Fruit fly (Drosophila melanogaster) whole organism, embryonic: Measurements from ENCODE around the gene Ets97D.

Experiments
- Abd-B ChIP-seq: fragments of 200-800 bp; sonication (Bioruptor generic); optimal IDR thresholded peaks from 2 replicates; lab custom pipeline; 2018; ENCODE audit warnings: missing biosample characterization, mild to moderate bottlenecking, missing genetic modification characterization, moderate library complexity
- B-H1 ChIP-seq: fragments of 200-800 bp; sonication (Bioruptor generic); IDR thresholded peaks from 3 replicates; pipeline ENCODE4 v1.3.6; 2022; ENCODE audit warnings: missing biosample characterization, missing genetic modification characterization
- CG10147 ChIP-seq: fragments of 200-800 bp; sonication (Bioruptor generic); optimal IDR thresholded peaks from 2 replicates; lab custom pipeline; 2019; ENCODE audit warnings: missing biosample characterization, mild to moderate bottlenecking, missing genetic modification characterization, moderate library complexity
- CG11723 ChIP-seq: fragments of 200-800 bp; sonication (Bioruptor generic); optimal IDR thresholded peaks from 2 replicates; lab custom pipeline; 2017; ENCODE audit warnings: missing biosample characterization, mild to moderate bottlenecking, missing genetic modification characterization
- CG12744 ChIP-seq: fragments of 200-800 bp; sonication (Bioruptor generic); optimal IDR thresholded peaks from 2 replicates; lab custom pipeline; 2016; ENCODE audit warnings: missing biosample characterization, missing genetic modification characterization
- CG17328 ChIP-seq: fragments of 200-800 bp; sonication (Bioruptor generic); IDR thresholded peaks from 2 replicates; pipeline ENCODE4 v1.3.6; 2022; ENCODE audit warnings: missing biosample characterization, missing genetic modification characterization
- CG17612 ChIP-seq: fragments of 200-800 bp; sonication (Bioruptor generic); IDR thresholded peaks from 2 replicates; pipeline ENCODE4 v1.3.6; 2022; ENCODE audit warnings: missing biosample characterization, missing genetic modification characterization
- CG18262 ChIP-seq: fragments of 200-800 bp; optimal IDR thresholded peaks from 3 replicates; lab custom pipeline; 2019; ENCODE audit warnings: missing biosample characterization, mild to moderate bottlenecking, missing genetic modification characterization, moderate library complexity
- CG1832 ChIP-seq: fragments of 200-800 bp; sonication (Bioruptor generic); optimal IDR thresholded peaks from 2 replicates; lab custom pipeline; 2017; ENCODE audit warnings: missing biosample characterization, mild to moderate bottlenecking, missing genetic modification characterization, inconsistent platforms
- CG2116 ChIP-seq: fragments of 200-800 bp; sonication (Bioruptor generic); optimal IDR thresholded peaks from 3 replicates; lab custom pipeline; 2018; ENCODE audit warnings: missing biosample characterization, mild to moderate bottlenecking, missing genetic modification characterization
- CG2199 ChIP-seq: fragments of 200-800 bp; sonication (Bioruptor generic); IDR thresholded peaks from 3 replicates; pipeline ENCODE4 v1.3.6; 2022; ENCODE audit warnings: missing biosample characterization, missing genetic modification characterization
- CG31388 ChIP-seq: fragments of 200-800 bp; sonication (Bioruptor generic); optimal IDR thresholded peaks from 2 replicates; lab custom pipeline; 2016; ENCODE audit warnings: missing biosample characterization, missing genetic modification characterization
- CG4282 ChIP-seq: fragments of 200-800 bp; sonication (Bioruptor generic); optimal IDR thresholded peaks from 2 replicates; lab custom pipeline; 2016; ENCODE audit warnings: missing biosample characterization, missing genetic modification characterization
- CG4820 ChIP-seq: fragments of 200-800 bp; sonication (Bioruptor generic); optimal IDR thresholded peaks from 3 replicates; lab custom pipeline; 2016; ENCODE audit warnings: missing biosample characterization, missing genetic modification characterization
- CG6175 ChIP-seq: fragments of 200-800 bp; sonication (Bioruptor generic); IDR thresholded peaks from 3 replicates; pipeline ENCODE4 v1.3.6; 2022; ENCODE audit warnings: missing biosample characterization, missing genetic modification characterization
- CG6791 ChIP-seq: fragments of 200-800 bp; sonication (Bioruptor generic); IDR thresholded peaks from 3 replicates; pipeline ENCODE4 v1.3.6; 2022; ENCODE audit warnings: missing biosample characterization, missing genetic modification characterization; ENCODE audit not compliant: partially characterized antibody
- CG7745 ChIP-seq: fragments of 200-800 bp; sonication (Bioruptor generic); optimal IDR thresholded peaks from 2 replicates; lab custom pipeline; 2018; ENCODE audit warnings: missing biosample characterization, mild to moderate bottlenecking, missing genetic modification characterization, moderate library complexity
- CG8290 ChIP-seq, 3 experiments: fragments of 200-800 bp; sonication (Bioruptor generic); optimal IDR thresholded peaks; 2 replicates each; lab custom pipeline; 2016 to 2019; ENCODE audit warnings: missing biosample characterization in 3 of 3, missing genetic modification characterization in 3 of 3, mild to moderate bottlenecking in 2 of 3, moderate library complexity in 1 of 3
- Camta ChIP-seq: fragments of 200-800 bp; sonication (Bioruptor generic); optimal IDR thresholded peaks from 2 replicates; lab custom pipeline; 2016; ENCODE audit warnings: missing biosample characterization, missing genetic modification characterization
- CrebB ChIP-seq: fragments of 200-800 bp; sonication (Bioruptor generic); optimal IDR thresholded peaks from 3 replicates; lab custom pipeline; 2018; ENCODE audit warnings: missing biosample characterization, mild to moderate bottlenecking, missing genetic modification characterization
- D19B ChIP-seq: fragments of 200-800 bp; sonication (Bioruptor generic); optimal IDR thresholded peaks from 2 replicates; lab custom pipeline; 2017; ENCODE audit warnings: missing biosample characterization, mild to moderate bottlenecking, missing genetic modification characterization
- Eip74EF ChIP-seq, 2 experiments: fragments of 200-800 bp in 1 of 2; fragments of >200 bp in 1 of 2; sonication (Bioruptor generic) in 1 of 2; optimal IDR thresholded peaks; 2 replicates each; lab custom pipeline; 2017 to 2019; ENCODE audit warnings: missing biosample characterization in 2 of 2, missing genetic modification characterization in 2 of 2, mild to moderate bottlenecking in 1 of 2, moderate library complexity in 1 of 2
- Gug ChIP-seq: fragments of 200-800 bp; sonication (Bioruptor generic); IDR thresholded peaks from 4 replicates; pipeline ENCODE4 v1.3.6; 2022; ENCODE audit warnings: missing biosample characterization, missing genetic modification characterization
- Hey ChIP-seq: fragments of 200-800 bp; sonication (Bioruptor generic); optimal IDR thresholded peaks from 3 replicates; lab custom pipeline; 2018; ENCODE audit warnings: missing biosample characterization, mild to moderate bottlenecking, missing genetic modification characterization
- Lhr ChIP-seq: fragments of 200-800 bp; sonication (Bioruptor generic); optimal IDR thresholded peaks from 3 replicates; lab custom pipeline; 2017; ENCODE audit warnings: mild to moderate bottlenecking, missing biosample characterization, missing genetic modification reagents, missing genetic modification characterization
- MBD-R2 ChIP-seq: fragments of 200-800 bp; sonication (Bioruptor generic); IDR thresholded peaks from 2 replicates; pipeline ENCODE4 v1.3.6; 2022; ENCODE audit warnings: missing biosample characterization, missing genetic modification characterization
- Meics ChIP-seq: fragments of 200-800 bp; sonication (Bioruptor generic); optimal IDR thresholded peaks from 2 replicates; lab custom pipeline; 2017; ENCODE audit warnings: missing biosample characterization, mild to moderate bottlenecking, missing genetic modification characterization
- Mrtf ChIP-seq: fragments of 200-800 bp; sonication (Bioruptor generic); IDR thresholded peaks from 3 replicates; pipeline ENCODE4 v1.3.6; 2022; ENCODE audit warnings: missing biosample characterization, missing genetic modification characterization
- Pdp1 ChIP-seq, 2 experiments: fragments of 200-800 bp; sonication (Bioruptor generic); optimal IDR thresholded peaks; 3 replicates each; lab custom pipeline; 2016; ENCODE audit warnings: missing biosample characterization in 2 of 2, missing genetic modification characterization in 2 of 2, mild to moderate bottlenecking in 1 of 2, moderate library complexity in 1 of 2
- Ravus ChIP-seq: fragments of 200-800 bp; sonication (Bioruptor generic); IDR thresholded peaks from 2 replicates; pipeline ENCODE4 v1.3.6; 2022; ENCODE audit warnings: missing biosample characterization, missing genetic modification characterization
- Six4 ChIP-seq: fragments of 200-800 bp; sonication (Bioruptor generic); optimal IDR thresholded peaks from 2 replicates; lab custom pipeline; 2016; ENCODE audit warnings: missing biosample characterization, missing genetic modification characterization
- Stat92E ChIP-seq, 3 experiments: fragments of >200 bp in 2 of 3; fragments of 200-800 bp in 1 of 3; sonication (Bioruptor generic) in 1 of 3; optimal IDR thresholded peaks; 2 replicates each; lab custom pipeline; 2017 to 2019; ENCODE audit warnings: missing biosample characterization in 3 of 3, missing genetic modification characterization in 3 of 3, mild to moderate bottlenecking in 1 of 3, moderate library complexity in 1 of 3
- ab ChIP-seq: fragments of 200-800 bp; sonication (Bioruptor generic); optimal IDR thresholded peaks from 2 replicates; lab custom pipeline; 2016; ENCODE audit warnings: missing biosample characterization, missing genetic modification characterization
- btn ChIP-seq: fragments of 200-800 bp; sonication (Bioruptor generic); optimal IDR thresholded peaks from 2 replicates; lab custom pipeline; 2016; ENCODE audit warnings: missing biosample characterization, missing genetic modification characterization
- emc ChIP-seq: fragments of 200-800 bp; sonication (Bioruptor generic); optimal IDR thresholded peaks from 2 replicates; lab custom pipeline; 2016; ENCODE audit warnings: missing biosample characterization, missing genetic modification characterization
- ind ChIP-seq: fragments of 200-800 bp; sonication (Bioruptor generic); optimal IDR thresholded peaks from 3 replicates; lab custom pipeline; 2016; ENCODE audit warnings: missing biosample characterization, missing genetic modification characterization
- inv ChIP-seq: fragments of 200-800 bp; sonication (Bioruptor generic); IDR thresholded peaks from 2 replicates; pipeline ENCODE4 v1.3.6; 2022; ENCODE audit warnings: missing biosample characterization, missing genetic modification characterization; ENCODE audit not compliant: partially characterized antibody
- mld ChIP-seq: fragments of 200-800 bp; sonication (Bioruptor generic); IDR thresholded peaks from 3 replicates; pipeline ENCODE4 v1.3.6; 2022; ENCODE audit warnings: missing biosample characterization, missing genetic modification characterization; ENCODE audit not compliant: partially characterized antibody
- nom ChIP-seq: fragments of 200-800 bp; sonication (Bioruptor generic); optimal IDR thresholded peaks from 2 replicates; lab custom pipeline; 2017; ENCODE audit warnings: missing biosample characterization, missing genetic modification characterization, mild to moderate bottlenecking, moderate library complexity, missing genetic modification reagents
- psq ChIP-seq: fragments of 200-800 bp; sonication (Bioruptor generic); optimal IDR thresholded peaks from 2 replicates; lab custom pipeline; 2017; ENCODE audit warnings: missing biosample characterization, missing genetic modification characterization
- ro ChIP-seq: fragments of 200-800 bp; sonication (Bioruptor generic); IDR thresholded peaks from 2 replicates; pipeline ENCODE4 v1.3.6; 2022; ENCODE audit warnings: missing biosample characterization, missing genetic modification characterization
- run ChIP-seq: fragments of 200-800 bp; sonication (Bioruptor generic); optimal IDR thresholded peaks from 3 replicates; lab custom pipeline; 2018; ENCODE audit warnings: missing biosample characterization, mild to moderate bottlenecking, missing genetic modification characterization
- sens-2 ChIP-seq: fragments of 200-800 bp; sonication (Bioruptor generic); IDR thresholded peaks from 2 replicates; pipeline ENCODE4 v1.3.6; 2022; ENCODE audit warnings: missing biosample characterization, missing genetic modification characterization
- stc ChIP-seq: fragments of 200-800 bp; sonication (Bioruptor generic); IDR thresholded peaks from 2 replicates; pipeline ENCODE4 v1.3.6; 2022; ENCODE audit warnings: missing biosample characterization, missing genetic modification characterization
- sug ChIP-seq: fragments of 200-800 bp; optimal IDR thresholded peaks from 2 replicates; lab custom pipeline; 2019; ENCODE audit warnings: missing biosample characterization, mild to moderate bottlenecking, missing genetic modification characterization, moderate library complexity
- tap ChIP-seq: fragments of 200-800 bp; optimal IDR thresholded peaks from 3 replicates; lab custom pipeline; 2019; ENCODE audit warnings: missing biosample characterization, mild to moderate bottlenecking, missing genetic modification characterization, moderate library complexity
- vvl ChIP-seq: fragments of 200-800 bp; sonication (Bioruptor generic); IDR thresholded peaks from 2 replicates; pipeline ENCODE4 v1.3.6; 2022; ENCODE audit warnings: missing biosample characterization, missing genetic modification characterization

Gene Ets97D

dm6 chr3R:26866577-26867456, 45.9 kb downstream of the Ets97D start, which contains the start of the genes ball and His2Av (continued):
- TF ChIP-seq emc (GFP tag; lab: Kevin White, UChicago), result peak; percentile 78
- TF ChIP-seq Eip74EF (GFP tag; optimal IDR thresholded peaks at IDR 0.05; lab: Kevin White, UChicago), result peak in 1 of 2 experiments; percentile 19
- TF ChIP-seq ind (GFP tag; lab: Kevin White, UChicago), result peak; percentile 85
- TF ChIP-seq Pdp1 (GFP tag; optimal IDR thresholded peaks at IDR 0.05; lab: Kevin White, UChicago), result peak; percentile 81 to 89
- peak; percentile 38 for TF ChIP-seq Hey (tag; lab: Kevin White, UChicago)
- peak; percentile 82 for TF ChIP-seq CG12744 (GFP tag; lab: Kevin White, UChicago)
- TF ChIP-seq CG10147 (GFP tag; lab: Kevin White, UChicago), result peak; percentile 70
- peak; percentile 49 for TF ChIP-seq ab
- peak; percentile 88 for TF ChIP-seq Lhr (GFP tag; lab: Kevin White, UChicago)
- peak; percentile 72 for TF ChIP-seq ro
- TF ChIP-seq Ravus (GFP tag; lab: Robert Waterston, UW), result peak; percentile 36; the same call in 1 of the 2 replicates
- no peak for TF ChIP-seq CG7745 (tag; lab: Kevin White, UChicago)
- TF ChIP-seq Abd-B (GFP tag; lab: Kevin White, UChicago), result peak; percentile 66
- peak; percentile 82 for TF ChIP-seq Meics (GFP tag; lab: Kevin White, UChicago)
- peak; percentile 98 for TF ChIP-seq CG2116 (GFP tag; lab: Kevin White, UChicago)
- TF ChIP-seq Six4 (GFP tag; lab: Kevin White, UChicago), result peak; percentile 79
- TF ChIP-seq MBD-R2 (GFP tag; lab: Robert Waterston, UW), result peak; percentile 98
- peak; percentile 90 for TF ChIP-seq sug (tag; lab: Kevin White, UChicago)
- TF ChIP-seq D19B (GFP tag; lab: Kevin White, UChicago), result peak; percentile 44
- TF ChIP-seq inv (GFP tag; lab: Robert Waterston, UW), result peak; percentile 86
- TF ChIP-seq sens-2 (GFP tag; lab: Robert Waterston, UW), result peak; percentile 61
- TF ChIP-seq CG18262 (tag; lab: Kevin White, UChicago), result peak; percentile 72
- TF ChIP-seq CG17612, result peak; percentile 60
- TF ChIP-seq nom, result peak; percentile 19
- TF ChIP-seq stc (GFP tag; lab: Robert Waterston, UW), result peak; percentile 72
- TF ChIP-seq CrebB (tag; lab: Kevin White, UChicago), result peak; percentile 71
- peak in 1 of 3 experiments; percentile 93 for TF ChIP-seq Stat92E (GFP tag; optimal IDR thresholded peaks at IDR 0.05; lab: Kevin White, UChicago)
- peak; percentile 73; the same call in 1 of the 3 replicates for TF ChIP-seq Mrtf (GFP tag; lab: Robert Waterston, UW)
- TF ChIP-seq CG17328 (GFP tag; lab: Robert Waterston, UW), result peak; percentile 84
- TF ChIP-seq CG6175 (GFP tag; lab: Robert Waterston, UW), result peak; percentile 52; the same call in 1 of the 3 replicates
- 0 out of 3 replicates have a peak, but pooled peaks have one; percentile 54 for TF ChIP-seq mld (GFP tag; lab: Robert Waterston, UW)
- TF ChIP-seq CG2199 (GFP tag; lab: Robert Waterston, UW), result 0 out of 3 replicates have a peak, but pooled peaks have one; percentile 29
- TF ChIP-seq CG8290 (GFP tag; optimal IDR thresholded peaks at IDR 0.05; lab: Kevin White, UChicago), result peak; percentile 82
- peak; percentile 67 to 68 for TF ChIP-seq CG8290 (tag; optimal IDR thresholded peaks at IDR 0.05; lab: Kevin White, UChicago)
- peak; percentile 54 for TF ChIP-seq CG31388 (GFP tag; lab: Kevin White, UChicago)
- peak; percentile 66; the same call in 2 of the 3 replicates for TF ChIP-seq B-H1 (GFP tag; lab: Robert Waterston, UW)
- peak; percentile 74 for TF ChIP-seq Gug (GFP tag; lab: Robert Waterston, UW)
- peak; percentile 69 for TF ChIP-seq CG11723 (GFP tag; lab: Kevin White, UChicago)
- TF ChIP-seq run (tag; lab: Kevin White, UChicago), result peak; percentile 48
- peak; percentile 81 for TF ChIP-seq CG4820 (GFP tag; lab: Kevin White, UChicago)
- TF ChIP-seq vvl (GFP tag; lab: Robert Waterston, UW), result peak; percentile 93
- TF ChIP-seq psq (GFP tag; lab: Kevin White, UChicago), result peak; percentile 73
- TF ChIP-seq CG1832 (GFP tag; lab: Kevin White, UChicago), result no peak
- peak; percentile 54 for TF ChIP-seq CG4282 (GFP tag; lab: Kevin White, UChicago)
- TF ChIP-seq CG6791, result peak; percentile 93
- peak; percentile 74 for TF ChIP-seq Camta
- peak; percentile 53 for TF ChIP-seq tap (tag; lab: Kevin White, UChicago)
- peak; percentile 82 for TF ChIP-seq btn (GFP tag; lab: Kevin White, UChicago)
